Worm (Caenorhabditis elegans) whole organism, L4/young adult: ENCODE data around the gene H13N06.2.
A peak's percentile ranks its signal among the peaks of the same experiment; 100 is the strongest.

Experiments
- W03F9.2 ChIP-seq: fragments of 150-350 bp; optimal IDR thresholded peaks from 2 replicates; lab custom pipeline; 2014; ENCODE audit warnings: missing biosample characterization, missing genetic modification characterization
- dao-5 ChIP-seq: sonication (generic microtip); optimal IDR thresholded peaks from 2 replicates; lab custom pipeline; 2016; ENCODE audit warnings: missing genotype, missing genetic modification characterization, moderate library complexity, missing compliant biosample characterization
- him-1 ChIP-seq: sonication (generic microtip); optimal IDR thresholded peaks from 2 replicates; lab custom pipeline; 2016; ENCODE audit warnings: missing genotype, missing genetic modification reagents, missing genetic modification characterization, missing compliant biosample characterization

The H13N06.2 gene

ce11 chrX:15535190-15535636, 47.3 kb downstream of the H13N06.2 start:
- TF ChIP-seq him-1 (tag; lab: Kevin White, UChicago) (peak; percentile 72), W03F9.2 (tag; lab: Kevin White, UChicago) (no peak), dao-5 (tag; lab: Kevin White, UChicago) (no peak)

DNA sequence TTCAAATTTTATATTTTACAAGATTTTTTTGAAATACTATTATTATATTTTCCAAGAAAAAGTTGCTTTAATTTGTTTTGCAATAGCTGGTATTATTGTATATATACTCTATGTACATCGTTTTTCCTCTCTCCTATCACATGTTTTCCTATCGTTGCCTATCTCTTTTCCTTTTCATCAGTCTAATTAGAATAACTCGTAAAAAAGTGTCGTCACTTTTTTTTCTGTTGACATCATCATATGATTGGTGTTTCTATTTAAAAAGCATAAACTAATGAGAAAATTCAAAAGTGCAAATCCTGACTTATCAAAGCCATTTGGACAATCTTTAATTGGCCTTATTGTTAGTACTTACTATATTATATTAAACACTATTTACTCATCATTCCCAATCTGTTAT, 48.1 kb downstream of the H13N06.2 start:
- TF ChIP-seq W03F9.2 (tag; lab: Kevin White, UChicago) (no peak), dao-5 (tag; lab: Kevin White, UChicago) (no peak), him-1 (tag; lab: Kevin White, UChicago) (no peak)

DNA sequence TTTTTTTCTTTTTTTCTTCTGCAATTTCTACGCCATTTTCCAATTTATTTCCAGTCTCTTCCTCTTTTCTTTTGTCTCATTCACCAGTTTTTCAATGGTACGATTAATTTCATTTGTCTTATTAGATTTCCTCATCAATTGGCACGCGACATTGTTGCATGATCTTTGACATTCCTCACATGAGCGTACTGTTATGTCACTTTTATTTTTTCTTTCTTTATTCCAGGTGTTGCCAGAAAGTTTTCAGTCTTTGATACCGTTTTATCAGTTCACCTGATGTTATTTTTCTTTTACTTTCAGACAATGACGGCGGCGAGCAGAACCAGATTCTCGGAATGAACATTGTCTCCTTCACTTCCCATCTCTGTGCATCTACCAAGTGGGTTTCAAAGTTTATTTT, 49.5 kb downstream of the H13N06.2 start, which contains the start of the genes olrn-1 and C02C6.14:
TSS of gene olrn-1 (plus strand) at position 301 of the 400 bp plus-strand sequence.
TSS of gene C02C6.14 (plus strand) at position 304 of the 400 bp plus-strand sequence.
- TF ChIP-seq dao-5 (tag; lab: Kevin White, UChicago) (no peak), him-1 (tag; lab: Kevin White, UChicago) (no peak)

- no peak for TF ChIP-seq W03F9.2 (tag; lab: Kevin White, UChicago)
- no peak for TF ChIP-seq him-1 (tag; lab: Kevin White, UChicago)
- no peak for TF ChIP-seq dao-5 (tag; lab: Kevin White, UChicago)
These were observed 51.4 kb downstream of the H13N06.2 start for ce11 chrX:15539299-15539698.

DNA sequence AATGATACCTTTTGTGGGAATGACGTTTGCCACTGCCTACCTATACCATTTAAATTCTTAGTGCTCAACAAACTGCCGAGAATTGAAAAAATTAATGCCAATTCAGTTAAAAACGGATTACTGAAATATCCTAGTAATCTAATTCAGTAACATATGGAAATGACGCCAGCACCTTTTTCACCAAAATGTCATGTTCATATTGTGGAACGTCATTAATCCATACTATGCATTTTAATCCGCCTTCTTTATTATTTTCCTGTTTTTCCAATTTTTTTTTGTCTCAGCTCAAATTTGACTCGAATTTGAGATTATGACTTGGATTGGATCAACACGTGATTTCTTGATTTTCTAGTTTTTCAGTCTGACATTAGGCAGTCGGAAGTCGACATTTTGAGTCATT, 53.5 kb downstream of the H13N06.2 start:
- TF ChIP-seq him-1 (tag; lab: Kevin White, UChicago), result no peak
- TF ChIP-seq dao-5 (tag; lab: Kevin White, UChicago), result no peak
- no peak for TF ChIP-seq W03F9.2 (tag; lab: Kevin White, UChicago)
